Fruit fly (Drosophila melanogaster): ENCODE results near the gene CG15468.
A peak's percentile ranks its signal among the peaks of the same experiment; 100 is the strongest.

DNA sequence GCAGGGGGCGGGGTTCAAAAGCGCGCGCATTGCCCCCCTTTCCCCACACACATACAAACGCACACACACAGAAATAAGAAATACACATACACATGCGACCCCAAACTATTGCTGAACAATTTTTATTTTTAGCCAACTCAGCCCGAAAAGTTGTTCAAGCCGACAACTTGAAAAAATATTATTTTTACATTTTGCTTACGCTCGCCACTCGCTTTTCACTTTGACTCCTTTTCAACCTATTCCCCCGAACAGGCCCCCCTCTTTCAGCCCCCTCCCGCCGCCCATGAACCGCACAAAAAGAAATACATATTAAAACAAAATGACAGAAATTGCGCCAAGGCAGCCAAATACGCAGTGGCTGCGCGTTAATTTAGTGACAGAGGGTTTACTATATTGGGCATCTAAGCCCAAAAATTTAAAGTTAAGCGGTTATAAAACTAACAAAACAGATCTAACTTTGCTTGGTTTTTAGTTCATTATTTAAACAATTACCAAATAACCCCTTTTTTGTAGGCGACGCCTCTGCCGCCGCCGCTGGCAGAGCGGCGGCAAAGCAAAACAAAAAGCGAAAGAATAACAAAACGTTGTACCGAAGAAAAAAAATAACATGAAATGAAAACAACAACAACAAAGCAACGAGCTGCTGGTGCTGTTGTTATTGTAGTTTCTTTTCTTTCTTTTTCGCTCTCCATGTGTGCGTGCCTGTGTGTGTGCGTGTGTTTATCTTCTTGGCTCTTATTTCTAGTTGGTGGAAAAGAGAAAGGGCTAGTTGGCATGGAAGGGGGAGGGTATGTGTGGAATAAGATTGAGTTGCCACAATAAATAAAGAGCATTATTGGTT, 50.8 kb downstream of the CG15468 start:
- TF ChIP-seq usp (GFP tag; optimal IDR thresholded peaks at IDR 0.05): peak; percentile 49
- TF ChIP-seq Jra (GFP tag; optimal IDR thresholded peaks at IDR 0.05): peak; percentile 99
- TF ChIP-seq Abd-B (GFP tag; optimal IDR thresholded peaks at IDR 0.05): no peak
- peak; percentile 100 for TF ChIP-seq psq (GFP tag; optimal IDR thresholded peaks at IDR 0.05)
- peak; percentile 99 for TF ChIP-seq woc (GFP tag; optimal IDR thresholded peaks at IDR 0.05)

Measured in whole organism, wandering third instar larva.